Fruit fly (Drosophila melanogaster): ENCODE measurements around the gene Ddrgk1.

The Ddrgk1 gene

dm6 chr3R:21223453-21224057 is 8.7 kb downstream of the Ddrgk1 start, which contains the start of the genes CG3337 and Nelf-A:
Gene CG3337, minus strand, starts transcription at chr3R:21223584.
Gene Nelf-A, plus strand, starts transcription at chr3R:21223704.
- TF ChIP-seq Opbp (GFP tag; IDR thresholded peaks at IDR 0.05; ENCODE audit: partially characterized antibody) (peak; percentile 84), hb (GFP tag; IDR thresholded peaks at IDR 0.05; ENCODE audit: partially characterized antibody) (peak; percentile 78), CG7271 (tag; optimal IDR thresholded peaks at IDR 0.05) (peak; percentile 40), CG9817 (tag; optimal IDR thresholded peaks at IDR 0.05) (peak; percentile 30), Bgb (GFP tag; IDR thresholded peaks at IDR 0.05; ENCODE audit: partially characterized antibody) (peak; percentile 94), oc (tag; optimal IDR thresholded peaks at IDR 0.05) (no peak), CG8089 (GFP tag; optimal IDR thresholded peaks at IDR 0.05) (peak; percentile 75), aop (GFP tag; IDR thresholded peaks at IDR 0.05) (no peak), CG16813 (GFP tag; IDR thresholded peaks at IDR 0.05; ENCODE audit: partially characterized antibody) (peak; percentile 83), Dp (GFP tag; optimal IDR thresholded peaks at IDR 0.05) (peak; percentile 59), CG15073 (GFP tag; optimal IDR thresholded peaks at IDR 0.05) (no peak), sug (tag; optimal IDR thresholded peaks at IDR 0.05) (peak; percentile 97), zf30C (GFP tag; optimal IDR thresholded peaks at IDR 0.05) (no peak), croc (GFP tag; conservative IDR thresholded peaks at IDR 0.05) (no peak; the same call in 2 of the 3 replicates), vfl (GFP tag; optimal IDR thresholded peaks at IDR 0.05) (peak; percentile 74), gcm2 (GFP tag; optimal IDR thresholded peaks at IDR 0.05) (peak; percentile 42), Dll (GFP tag; IDR thresholded peaks at IDR 0.05; ENCODE audit: partially characterized antibody) (peak; percentile 69), dimm (GFP tag; IDR thresholded peaks at IDR 0.05) (no peak), gcm (GFP tag; optimal IDR thresholded peaks at IDR 0.05) (peak; percentile 24), bsh (GFP tag; optimal IDR thresholded peaks at IDR 0.05) (peak in 1 of 2 experiments; percentile 50), CG11695 (GFP tag; IDR thresholded peaks at IDR 0.05) (no peak), Drgx (GFP tag; IDR thresholded peaks at IDR 0.05) (peak; percentile 22; the same call in 1 of the 2 replicates), Sin3A (optimal IDR thresholded peaks at IDR 0.05) (peak; percentile 66), Xbp1 (GFP tag; optimal IDR thresholded peaks at IDR 0.05) (peak; percentile 80), CG32772 (GFP tag; IDR thresholded peaks at IDR 0.05) (0 out of 2 replicates have a peak, but pooled peaks have one; percentile 46), CG4730 (GFP tag; IDR thresholded peaks at IDR 0.05) (no peak), CG4360 (GFP tag; IDR thresholded peaks at IDR 0.05) (no peak), nau (GFP tag; optimal IDR thresholded peaks at IDR 0.05) (no peak), peb (GFP tag; IDR thresholded peaks at IDR 0.05) (no peak), MTF-1 (GFP tag; optimal IDR thresholded peaks at IDR 0.05; ENCODE audit: borderline replicate concordance) (peak; percentile 67), CHES-1-like (GFP tag; optimal IDR thresholded peaks at IDR 0.05) (peak; percentile 91), Gug (GFP tag; IDR thresholded peaks at IDR 0.05) (peak; percentile 77), slbo (GFP tag; IDR thresholded peaks at IDR 0.05) (peak; percentile 91), Neu2 (GFP tag; optimal IDR thresholded peaks at IDR 0.05; ENCODE audit: borderline replicate concordance) (peak; percentile 22), sens-2 (GFP tag; IDR thresholded peaks at IDR 0.05) (no peak), NFAT (GFP tag; IDR thresholded peaks at IDR 0.05) (peak; percentile 89), vvl (GFP tag; IDR thresholded peaks at IDR 0.05) (peak; percentile 81), BEAF-32 (GFP tag; optimal IDR thresholded peaks at IDR 0.05) (peak; percentile 88), CG1233 (GFP tag; optimal IDR thresholded peaks at IDR 0.05) (peak; percentile 8), Asciz (GFP tag; optimal IDR thresholded peaks at IDR 0.05) (no peak), CG12219 (GFP tag; optimal IDR thresholded peaks at IDR 0.05) (no peak), inv (GFP tag; IDR thresholded peaks at IDR 0.05; ENCODE audit: partially characterized antibody) (peak; percentile 80), CG7928 (GFP tag; optimal IDR thresholded peaks at IDR 0.05) (peak; percentile 62), lov (optimal IDR thresholded peaks at IDR 0.05) (no peak), lov (GFP tag; IDR thresholded peaks at IDR 0.05) (0 out of 3 replicates have a peak, but pooled peaks have one; percentile 52), exex (tag; optimal IDR thresholded peaks at IDR 0.05) (no peak), CG16863 (GFP tag; optimal IDR thresholded peaks at IDR 0.05) (peak; percentile 56), CG12155 (GFP tag; optimal IDR thresholded peaks at IDR 0.05) (peak; percentile 59), ase (GFP tag; IDR thresholded peaks at IDR 0.05) (0 out of 3 replicates have a peak, but pooled peaks have one; percentile 32), Ada2b (GFP tag; IDR thresholded peaks at IDR 0.05) (no peak)
